Fruit fly (Drosophila melanogaster) whole organism, embryonic: ENCODE data around the gene Zip89B.
A peak's percentile ranks its signal among the peaks of the same experiment; 100 is the strongest.

ENCODE experiments used
- CG10366 ChIP-seq: fragments of 200-800 bp; sonication (Bioruptor generic); IDR thresholded peaks from 2 replicates; pipeline ENCODE4 v1.3.6; 2022; ENCODE audit warnings: missing biosample characterization, missing genetic modification characterization
- CG11504 ChIP-seq: fragments of 200-800 bp; sonication (Bioruptor generic); optimal IDR thresholded peaks from 3 replicates; lab custom pipeline; 2019; ENCODE audit warnings: missing biosample characterization, mild to moderate bottlenecking, missing genetic modification characterization, moderate library complexity
- CG1529 ChIP-seq: fragments of 200-800 bp; sonication (Bioruptor generic); optimal IDR thresholded peaks from 3 replicates; lab custom pipeline; 2018; ENCODE audit warnings: missing biosample characterization, missing genetic modification characterization
- CG15514 ChIP-seq: fragments of 200-800 bp; sonication (Bioruptor generic); optimal IDR thresholded peaks from 3 replicates; lab custom pipeline; 2017; ENCODE audit warnings: missing biosample characterization, missing genetic modification characterization, mild to moderate bottlenecking, moderate library complexity, missing genetic modification reagents
- CG18011 ChIP-seq: fragments of 200-800 bp; sonication (Bioruptor generic); optimal IDR thresholded peaks from 2 replicates; lab custom pipeline; 2017; ENCODE audit warnings: missing biosample characterization, missing genetic modification characterization, mild to moderate bottlenecking, moderate library complexity, missing genotype
- CG2678 ChIP-seq: fragments of 200-800 bp; sonication (Bioruptor generic); optimal IDR thresholded peaks from 3 replicates; lab custom pipeline; 2019; ENCODE audit warnings: missing biosample characterization, mild to moderate bottlenecking, missing genetic modification characterization, moderate library complexity
- CG2875 ChIP-seq: fragments of 200-800 bp; sonication (Bioruptor generic); optimal IDR thresholded peaks from 2 replicates; lab custom pipeline; 2017; ENCODE audit warnings: missing biosample characterization, mild to moderate bottlenecking, missing genetic modification characterization, missing genetic modification reagents
- CG4424 ChIP-seq: fragments of 200-800 bp; sonication (Bioruptor generic); optimal IDR thresholded peaks from 3 replicates; lab custom pipeline; 2016; ENCODE audit warnings: missing biosample characterization, missing genetic modification characterization
- CG4730 ChIP-seq: fragments of 200-800 bp; sonication (Bioruptor generic); IDR thresholded peaks from 2 replicates; pipeline ENCODE4 v1.3.6; 2022; ENCODE audit warnings: missing biosample characterization, missing genetic modification characterization
- CG7271 ChIP-seq: fragments of 200-800 bp; sonication (Bioruptor generic); optimal IDR thresholded peaks from 2 replicates; lab custom pipeline; 2018; ENCODE audit warnings: missing biosample characterization, mild to moderate bottlenecking, missing genetic modification characterization, moderate library complexity
- Dek ChIP-seq: fragments of 200-800 bp; sonication (Bioruptor generic); optimal IDR thresholded peaks from 3 replicates; lab custom pipeline; 2019; ENCODE audit warnings: missing biosample characterization, mild to moderate bottlenecking, missing genetic modification characterization, moderate library complexity
- E2f1 ChIP-seq: fragments of 200-800 bp; sonication (Bioruptor generic); IDR thresholded peaks from 2 replicates; pipeline ENCODE4 v1.3.6; 2022; ENCODE audit warnings: missing biosample characterization, missing genetic modification characterization
- ERR ChIP-seq: fragments of 200-800 bp; sonication (Bioruptor generic); optimal IDR thresholded peaks from 2 replicates; lab custom pipeline; 2016; ENCODE audit warnings: missing biosample characterization, missing genetic modification characterization
- HLH54F ChIP-seq: fragments of 200-800 bp; sonication (Bioruptor generic); optimal IDR thresholded peaks from 3 replicates; lab custom pipeline; 2016; ENCODE audit warnings: missing biosample characterization, missing genetic modification characterization
- Hey ChIP-seq: fragments of 200-800 bp; sonication (Bioruptor generic); optimal IDR thresholded peaks from 3 replicates; lab custom pipeline; 2018; ENCODE audit warnings: missing biosample characterization, mild to moderate bottlenecking, missing genetic modification characterization
- Hr78 ChIP-seq, 2 experiments: fragments of 200-800 bp in 1 of 2; fragments of >200 bp in 1 of 2; sonication (Bioruptor generic) in 1 of 2; optimal IDR thresholded peaks; 2 replicates each; lab custom pipeline; 2017 to 2019; ENCODE audit warnings: missing biosample characterization in 2 of 2, missing genetic modification characterization in 2 of 2, mild to moderate bottlenecking in 1 of 2, moderate library complexity in 1 of 2
- Oaz ChIP-seq: fragments of 200-800 bp; sonication (Bioruptor generic); IDR thresholded peaks from 2 replicates; pipeline ENCODE4 v1.3.6; 2022; ENCODE audit warnings: missing biosample characterization, missing genetic modification characterization
- Xbp1 ChIP-seq: fragments of 200-800 bp; sonication (Bioruptor generic); optimal IDR thresholded peaks from 3 replicates; lab custom pipeline; 2016; ENCODE audit warnings: missing biosample characterization, mild to moderate bottlenecking, missing genetic modification characterization
- amos ChIP-seq: fragments of 200-800 bp; sonication (Bioruptor generic); IDR thresholded peaks from 2 replicates; pipeline ENCODE4 v1.3.6; 2022; ENCODE audit warnings: missing biosample characterization, missing genetic modification characterization; ENCODE audit not compliant: partially characterized antibody
- ash1 ChIP-seq: fragments of 200-800 bp; sonication (Bioruptor generic); optimal IDR thresholded peaks from 2 replicates; lab custom pipeline; 2018; ENCODE audit warnings: missing biosample characterization, mild to moderate bottlenecking, missing genetic modification characterization
- bab2 ChIP-seq: fragments of 200-800 bp; sonication (Bioruptor generic); optimal IDR thresholded peaks from 2 replicates; lab custom pipeline; 2016; ENCODE audit warnings: missing biosample characterization, missing genetic modification characterization
- bowl ChIP-seq: fragments of 200-800 bp; sonication (Bioruptor generic); IDR thresholded peaks from 2 replicates; pipeline ENCODE4 v1.3.6; 2022; ENCODE audit warnings: missing biosample characterization, missing genetic modification characterization
- chif ChIP-seq, 2 experiments: fragments of 200-800 bp; sonication (Bioruptor generic); optimal IDR thresholded peaks; 3 replicates each; lab custom pipeline; 2016; ENCODE audit warnings: missing biosample characterization in 2 of 2, missing genetic modification characterization in 2 of 2
- crol ChIP-seq: fragments of 200-800 bp; sonication (Bioruptor generic); IDR thresholded peaks from 2 replicates; pipeline ENCODE4 v1.3.6; 2022; ENCODE audit warnings: missing biosample characterization, missing genetic modification characterization
- crp ChIP-seq, 2 experiments: fragments of 200-800 bp; sonication (Bioruptor generic); optimal IDR thresholded peaks; 2 replicates in 1 of 2; 3 replicates in 1 of 2; lab custom pipeline; 2017; ENCODE audit warnings: missing biosample characterization in 2 of 2, missing genetic modification characterization in 2 of 2, mild to moderate bottlenecking in 1 of 2, moderate library complexity in 1 of 2
- da ChIP-seq: fragments of 200-800 bp; sonication (Bioruptor generic); optimal IDR thresholded peaks from 2 replicates; lab custom pipeline; 2016; ENCODE audit warnings: missing biosample characterization, missing genetic modification characterization
- fu2 ChIP-seq: fragments of 200-800 bp; sonication (Bioruptor generic); optimal IDR thresholded peaks from 2 replicates; lab custom pipeline; 2016; ENCODE audit warnings: missing biosample characterization, missing genetic modification characterization
- gem ChIP-seq: fragments of 200-800 bp; sonication (Bioruptor generic); optimal IDR thresholded peaks from 2 replicates; lab custom pipeline; 2019; ENCODE audit warnings: missing biosample characterization, mild to moderate bottlenecking, missing genetic modification characterization, moderate library complexity
- grau ChIP-seq: fragments of 200-800 bp; optimal IDR thresholded peaks from 3 replicates; lab custom pipeline; 2019; ENCODE audit warnings: missing biosample characterization, mild to moderate bottlenecking, missing genetic modification characterization, moderate library complexity
- ind ChIP-seq: fragments of 200-800 bp; sonication (Bioruptor generic); optimal IDR thresholded peaks from 3 replicates; lab custom pipeline; 2016; ENCODE audit warnings: missing biosample characterization, missing genetic modification characterization
- knrl ChIP-seq: fragments of 200-800 bp; sonication (Bioruptor generic); IDR thresholded peaks from 3 replicates; pipeline ENCODE4 v1.3.6; 2022; ENCODE audit warnings: missing biosample characterization, missing genetic modification characterization; ENCODE audit not compliant: partially characterized antibody
- mam ChIP-seq: fragments of 200-800 bp; sonication (Bioruptor generic); optimal IDR thresholded peaks from 3 replicates; lab custom pipeline; 2016; ENCODE audit warnings: missing biosample characterization, missing genetic modification characterization
- nerfin-1 ChIP-seq: fragments of 200-800 bp; sonication (Bioruptor generic); optimal IDR thresholded peaks from 3 replicates; lab custom pipeline; 2019; ENCODE audit warnings: missing biosample characterization, mild to moderate bottlenecking, missing genetic modification characterization, moderate library complexity
- row ChIP-seq: fragments of 200-800 bp; sonication (Bioruptor generic); IDR thresholded peaks from 3 replicates; pipeline ENCODE4 v1.3.6; 2022; ENCODE audit warnings: missing biosample characterization, missing genetic modification characterization
- sens ChIP-seq: fragments of 200-800 bp; sonication (Bioruptor generic); peaks from one replicate; lab custom pipeline; 2016; ENCODE audit warnings: missing biosample characterization, missing genetic modification characterization
- slou ChIP-seq: fragments of 200-800 bp; sonication (Bioruptor generic); optimal IDR thresholded peaks from 3 replicates; lab custom pipeline; 2016; ENCODE audit warnings: missing biosample characterization, missing genetic modification characterization
- sob ChIP-seq: fragments of 200-800 bp; sonication (Bioruptor generic); IDR thresholded peaks from 2 replicates; pipeline ENCODE4 v1.3.6; 2022; ENCODE audit warnings: missing biosample characterization, missing genetic modification characterization
- ttk ChIP-seq: fragments of 200-800 bp; sonication (Bioruptor generic); IDR thresholded peaks from 2 replicates; pipeline ENCODE4 v2.1.2; 2022; ENCODE audit warnings: missing biosample characterization, missing genetic modification characterization

Gene Zip89B

DNA sequence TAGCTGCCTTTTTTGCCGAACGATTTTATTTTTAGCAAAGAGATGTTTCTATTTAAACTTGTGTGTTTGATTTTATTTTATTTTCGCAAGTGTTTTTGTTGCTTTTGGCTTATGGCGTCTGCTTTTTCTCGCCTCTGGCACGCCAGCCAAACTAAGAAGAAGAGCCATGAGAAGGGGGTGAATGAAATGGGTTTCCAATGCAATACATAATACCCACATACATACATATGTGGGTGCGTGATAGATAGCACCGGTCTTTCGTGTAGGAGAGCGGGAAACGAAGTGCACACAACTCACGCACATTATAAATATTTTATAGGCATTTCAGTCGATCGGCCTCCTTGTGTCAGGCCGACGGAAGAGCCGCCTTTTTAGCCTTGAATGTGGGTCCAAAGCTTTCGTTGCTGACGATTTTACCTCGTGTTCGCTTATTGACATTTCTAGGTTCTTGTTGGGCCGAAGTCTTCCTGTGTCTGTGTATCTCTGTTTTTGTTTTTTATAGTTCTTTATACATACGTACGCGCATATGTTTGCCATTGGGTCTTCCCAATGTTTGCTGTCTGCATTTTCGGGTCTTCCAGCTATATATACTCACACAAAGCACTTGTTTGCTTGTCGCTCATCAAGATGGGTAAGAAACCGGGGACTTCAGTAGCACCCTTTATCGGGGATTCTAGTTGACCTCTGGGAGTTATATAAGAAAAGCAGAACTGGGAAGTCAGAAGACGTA, 29.5 kb upstream of the Zip89B start (continued):
- no peak for TF ChIP-seq CG7271 (tag; lab: Kevin White, UChicago)

DNA sequence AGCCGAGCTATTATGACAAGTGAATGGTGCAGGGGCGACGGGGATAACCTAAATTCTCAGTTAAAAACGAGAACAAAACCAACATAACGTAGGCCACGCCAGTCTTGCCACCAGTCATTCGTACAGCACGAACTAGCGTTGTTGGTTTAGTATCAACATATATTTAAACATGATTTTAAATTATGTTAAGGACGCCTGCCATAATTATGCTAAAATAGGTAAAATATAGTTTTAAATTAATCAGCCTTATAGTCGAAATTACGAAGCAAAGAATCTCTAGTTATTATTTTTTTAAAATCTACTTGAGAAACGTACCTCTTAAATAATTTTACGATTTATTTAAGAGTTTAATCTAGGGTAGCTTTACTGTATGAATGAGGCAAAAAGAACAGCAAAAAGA, 28.6 kb upstream of the Zip89B start:
- TF ChIP-seq HLH54F (GFP tag; lab: Kevin White, UChicago) (no peak), fu2 (GFP tag; lab: Kevin White, UChicago) (no peak), crol (GFP tag; lab: Robert Waterston, UW) (0 out of 2 replicates have a peak, but pooled peaks have one; percentile 6), CG11504 (tag; lab: Kevin White, UChicago) (peak; percentile 8), ash1 (no peak), sob (GFP tag; lab: Robert Waterston, UW) (no peak), bowl (no peak), knrl (GFP tag; lab: Robert Waterston, UW) (no peak), CG1529 (no peak), ind (GFP tag; lab: Kevin White, UChicago) (no peak), bab2 (no peak), ttk (GFP tag; lab: Robert Waterston, UW) (no peak), sens (GFP tag; lab: Kevin White, UChicago) (peak; percentile 13), nerfin-1 (tag; lab: Kevin White, UChicago) (no peak), CG2875 (no peak), CG2678 (tag; lab: Kevin White, UChicago) (peak; percentile 16), CG10366 (GFP tag; lab: Robert Waterston, UW) (no peak), amos (no peak), grau (tag; lab: Kevin White, UChicago) (peak; percentile 73), CG18011 (GFP tag; lab: Kevin White, UChicago) (no peak), row (peak; percentile 31; the same call in 1 of the 3 replicates), CG4424 (no peak), Xbp1 (GFP tag; lab: Kevin White, UChicago) (no peak), crp (GFP tag; optimal IDR thresholded peaks at IDR 0.05; lab: Kevin White, UChicago) (no peak), slou (GFP tag; lab: Kevin White, UChicago) (no peak), Dek (tag; lab: Kevin White, UChicago) (no peak), gem (tag; lab: Kevin White, UChicago) (peak; percentile 10), CG4730 (GFP tag; lab: Robert Waterston, UW) (no peak), Oaz (GFP tag; lab: Robert Waterston, UW) (no peak), da (no peak), Hr78 (GFP tag; optimal IDR thresholded peaks at IDR 0.05; lab: Kevin White, UChicago) (no peak), Hey (tag; lab: Kevin White, UChicago) (no peak), ERR (GFP tag; lab: Kevin White, UChicago) (no peak), chif (GFP tag; optimal IDR thresholded peaks at IDR 0.05; lab: Kevin White, UChicago) (no peak), mam (GFP tag; lab: Kevin White, UChicago) (no peak), CG15514 (GFP tag; lab: Kevin White, UChicago) (no peak), E2f1 (GFP tag; lab: Robert Waterston, UW) (no peak)
- TF ChIP-seq, all 482 proteins: peak for 7
